Fruit fly (Drosophila melanogaster) whole organism, embryonic: ENCODE measurements around the gene Naa20A.

Source experiments
- BEAF-32 ChIP-seq: fragments of 200-800 bp; sonication (Bioruptor generic); optimal IDR thresholded peaks from 3 replicates; lab custom pipeline; 2017; ENCODE audit warnings: missing biosample characterization, missing genetic modification characterization, mild to moderate bottlenecking, moderate library complexity, missing genetic modification reagents
- CG12659 ChIP-seq: fragments of 200-800 bp; sonication (Bioruptor generic); optimal IDR thresholded peaks from 3 replicates; lab custom pipeline; 2017; ENCODE audit warnings: mild to moderate bottlenecking, missing biosample characterization, missing genetic modification reagents, missing genetic modification characterization
- CG14710 ChIP-seq: fragments of 200-800 bp; sonication (Bioruptor generic); optimal IDR thresholded peaks from 3 replicates; lab custom pipeline; 2019; ENCODE audit warnings: missing biosample characterization, mild to moderate bottlenecking, missing genetic modification characterization, moderate library complexity
- CG1603 ChIP-seq: fragments of 200-800 bp; sonication (Bioruptor generic); optimal IDR thresholded peaks from 2 replicates; lab custom pipeline; 2019; ENCODE audit warnings: missing biosample characterization, mild to moderate bottlenecking, missing genetic modification characterization, moderate library complexity
- CG17186 ChIP-seq: fragments of 200-800 bp; sonication (Bioruptor generic); optimal IDR thresholded peaks from 3 replicates; lab custom pipeline; 2017; ENCODE audit warnings: missing biosample characterization, missing genetic modification reagents, missing genetic modification characterization
- CG17802 ChIP-seq: fragments of 200-800 bp; sonication (Bioruptor generic); optimal IDR thresholded peaks from 2 replicates; lab custom pipeline; 2018; ENCODE audit warnings: missing biosample characterization, mild to moderate bottlenecking, missing genetic modification characterization, moderate library complexity
- CG18619 ChIP-seq: fragments of 200-800 bp; sonication (Bioruptor generic); optimal IDR thresholded peaks from 3 replicates; lab custom pipeline; 2017; ENCODE audit warnings: missing biosample characterization, mild to moderate bottlenecking, missing genetic modification characterization
- CG2199 ChIP-seq: fragments of 200-800 bp; sonication (Bioruptor generic); IDR thresholded peaks from 3 replicates; pipeline ENCODE4 v1.3.6; 2022; ENCODE audit warnings: missing biosample characterization, missing genetic modification characterization
- CG32772 ChIP-seq: fragments of 200-800 bp; sonication (Bioruptor generic); IDR thresholded peaks from 2 replicates; pipeline ENCODE4 v1.3.6; 2022; ENCODE audit warnings: missing biosample characterization, missing genetic modification characterization
- CG33557 ChIP-seq: fragments of 200-800 bp; sonication (Bioruptor generic); optimal IDR thresholded peaks from 2 replicates; lab custom pipeline; 2019; ENCODE audit warnings: missing biosample characterization, mild to moderate bottlenecking, missing genetic modification characterization, moderate library complexity
- CG3847 ChIP-seq: fragments of 200-800 bp; sonication (Bioruptor generic); IDR thresholded peaks from 2 replicates; pipeline ENCODE4 v1.3.6; 2022; ENCODE audit warnings: missing biosample characterization, missing genetic modification characterization
- CG9727 ChIP-seq: fragments of 200-800 bp; sonication (Bioruptor generic); optimal IDR thresholded peaks from 3 replicates; lab custom pipeline; 2017; ENCODE audit warnings: missing biosample characterization, mild to moderate bottlenecking, missing genetic modification characterization
- CG9797 ChIP-seq: fragments of 200-800 bp; sonication (Bioruptor generic); optimal IDR thresholded peaks from 3 replicates; lab custom pipeline; 2018; ENCODE audit warnings: missing biosample characterization, mild to moderate bottlenecking, missing genetic modification characterization
- CHES-1-like ChIP-seq: fragments of 200-800 bp; sonication (Bioruptor generic); optimal IDR thresholded peaks from 2 replicates; lab custom pipeline; 2016; ENCODE audit warnings: missing biosample characterization, missing genetic modification characterization
- CTCF ChIP-seq: fragments of 200-800 bp; sonication (Bioruptor generic); optimal IDR thresholded peaks from 2 replicates; lab custom pipeline; 2017; ENCODE audit warnings: missing biosample characterization, mild to moderate bottlenecking, missing genetic modification characterization, moderate library complexity
- Dbx ChIP-seq: fragments of 200-800 bp; sonication (Bioruptor generic); IDR thresholded peaks from 3 replicates; pipeline ENCODE4 v1.3.6; 2022; ENCODE audit warnings: missing biosample characterization, missing genetic modification characterization
- Dp ChIP-seq: fragments of 200-800 bp; sonication (Bioruptor generic); optimal IDR thresholded peaks from 2 replicates; lab custom pipeline; 2018; ENCODE audit warnings: missing biosample characterization, mild to moderate bottlenecking, missing genetic modification characterization, moderate library complexity
- Dref ChIP-seq: fragments of 200-800 bp; sonication (Bioruptor generic); IDR thresholded peaks from 2 replicates; pipeline ENCODE4 v1.3.6; 2022; ENCODE audit warnings: missing biosample characterization, missing genetic modification characterization
- Drgx ChIP-seq: fragments of 200-800 bp; sonication (Bioruptor generic); IDR thresholded peaks from 2 replicates; pipeline ENCODE4 v1.3.6; 2022; ENCODE audit warnings: missing biosample characterization, missing genetic modification characterization
- E2f2 ChIP-seq: fragments of 200-800 bp; sonication (Bioruptor generic); IDR thresholded peaks from 2 replicates; pipeline ENCODE4 v1.3.6; 2022; ENCODE audit warnings: missing biosample characterization, missing genetic modification characterization
- Elba2 ChIP-seq: fragments of 200-800 bp; sonication (Bioruptor generic); optimal IDR thresholded peaks from 3 replicates; lab custom pipeline; 2016; ENCODE audit warnings: missing biosample characterization, missing genetic modification characterization
- Ets97D ChIP-seq: fragments of 200-800 bp; sonication (Bioruptor generic); optimal IDR thresholded peaks from 3 replicates; lab custom pipeline; 2016; ENCODE audit warnings: missing biosample characterization, missing genetic modification characterization
- HLHmδ ChIP-seq: fragments of 200-800 bp; sonication (Bioruptor generic); optimal IDR thresholded peaks from 2 replicates; lab custom pipeline; 2018; ENCODE audit warnings: missing biosample characterization, mild to moderate bottlenecking, missing genetic modification characterization, moderate library complexity
- MBD-R2 ChIP-seq: fragments of 200-800 bp; sonication (Bioruptor generic); IDR thresholded peaks from 2 replicates; pipeline ENCODE4 v1.3.6; 2022; ENCODE audit warnings: missing biosample characterization, missing genetic modification characterization
- Opbp ChIP-seq: fragments of 200-800 bp; sonication (Bioruptor generic); IDR thresholded peaks from 3 replicates; pipeline ENCODE4 v1.3.6; 2022; ENCODE audit warnings: missing biosample characterization, missing genetic modification characterization; ENCODE audit not compliant: partially characterized antibody
- Sry-δ ChIP-seq: fragments of 200-800 bp; sonication (Bioruptor generic); optimal IDR thresholded peaks from 2 replicates; lab custom pipeline; 2016; ENCODE audit warnings: missing biosample characterization, missing genetic modification characterization
- ac ChIP-seq: fragments of 200-800 bp; sonication (Bioruptor generic); optimal IDR thresholded peaks from 3 replicates; lab custom pipeline; 2017; ENCODE audit warnings: missing biosample characterization, mild to moderate bottlenecking, missing genetic modification characterization
- bigmax ChIP-seq: fragments of 200-800 bp; sonication (Bioruptor generic); optimal IDR thresholded peaks from 2 replicates; lab custom pipeline; 2018; ENCODE audit warnings: missing biosample characterization, mild to moderate bottlenecking, missing genetic modification characterization
- ewg ChIP-seq: fragments of 200-800 bp; sonication (Bioruptor generic); optimal IDR thresholded peaks from 3 replicates; lab custom pipeline; 2017; ENCODE audit warnings: mild to moderate bottlenecking, missing biosample characterization, missing genetic modification reagents, missing genetic modification characterization
- gfzf ChIP-seq: fragments of 200-800 bp; sonication (Bioruptor generic); optimal IDR thresholded peaks from 2 replicates; lab custom pipeline; 2016; ENCODE audit warnings: missing biosample characterization, mild to moderate bottlenecking, missing genetic modification characterization, moderate library complexity
- ken ChIP-seq: fragments of 200-800 bp; sonication (Bioruptor generic); IDR thresholded peaks from 3 replicates; pipeline ENCODE4 v1.3.6; 2022; ENCODE audit warnings: missing biosample characterization, missing genetic modification characterization
- knrl ChIP-seq: fragments of 200-800 bp; sonication (Bioruptor generic); IDR thresholded peaks from 3 replicates; pipeline ENCODE4 v1.3.6; 2022; ENCODE audit warnings: missing biosample characterization, missing genetic modification characterization; ENCODE audit not compliant: partially characterized antibody
- nom ChIP-seq: fragments of 200-800 bp; sonication (Bioruptor generic); optimal IDR thresholded peaks from 2 replicates; lab custom pipeline; 2017; ENCODE audit warnings: missing biosample characterization, missing genetic modification characterization, mild to moderate bottlenecking, moderate library complexity, missing genetic modification reagents
- pita ChIP-seq: fragments of 200-800 bp; sonication (Bioruptor generic); optimal IDR thresholded peaks from 2 replicates; lab custom pipeline; 2017; ENCODE audit warnings: missing biosample characterization, mild to moderate bottlenecking, missing genetic modification characterization
- sd ChIP-seq: fragments of 200-800 bp; sonication (Bioruptor generic); optimal IDR thresholded peaks from 3 replicates; lab custom pipeline; 2018; ENCODE audit warnings: missing biosample characterization, mild to moderate bottlenecking, missing genetic modification characterization, moderate library complexity
- sens ChIP-seq: fragments of 200-800 bp; sonication (Bioruptor generic); peaks from one replicate; lab custom pipeline; 2016; ENCODE audit warnings: missing biosample characterization, missing genetic modification characterization
- slbo ChIP-seq: fragments of 200-800 bp; sonication (Bioruptor generic); IDR thresholded peaks from 2 replicates; pipeline ENCODE4 v1.3.6; 2022; ENCODE audit warnings: missing biosample characterization, missing genetic modification characterization
- vvl ChIP-seq: fragments of 200-800 bp; sonication (Bioruptor generic); IDR thresholded peaks from 2 replicates; pipeline ENCODE4 v1.3.6; 2022; ENCODE audit warnings: missing biosample characterization, missing genetic modification characterization

Naa20A gene

dm6 chrX:19638328-19638940 lies 15.6 kb upstream of the Naa20A start, which contains the start of gene Rcd-1 (continued):
- peak; percentile 38 for TF ChIP-seq bigmax (GFP tag; lab: Kevin White, UChicago)
- TF ChIP-seq CHES-1-like (GFP tag; lab: Kevin White, UChicago): peak; percentile 16
- TF ChIP-seq gfzf (GFP tag; lab: Kevin White, UChicago): peak; percentile 97
- peak; percentile 37 for TF ChIP-seq Ets97D (GFP tag; lab: Kevin White, UChicago)
- TF ChIP-seq Dref: peak; percentile 51
- no peak; the same call in 2 of the 3 replicates for TF ChIP-seq knrl (GFP tag; lab: Robert Waterston, UW)
- peak; percentile 58 for TF ChIP-seq BEAF-32 (GFP tag; lab: Kevin White, UChicago)
- peak; percentile 18 for TF ChIP-seq sd (tag; lab: Kevin White, UChicago)
- peak; percentile 10 for TF ChIP-seq CG18619
- TF ChIP-seq nom (GFP tag; lab: Kevin White, UChicago): peak; percentile 11
- no peak for TF ChIP-seq ken (GFP tag; lab: Robert Waterston, UW)
- TF ChIP-seq Elba2 (GFP tag; lab: Kevin White, UChicago): no peak
- TF ChIP-seq CG17186 (GFP tag; lab: Kevin White, UChicago): peak; percentile 59
- 0 out of 3 replicates have a peak, but pooled peaks have one; percentile 4 for TF ChIP-seq Opbp (GFP tag; lab: Robert Waterston, UW)
- TF ChIP-seq Dbx: peak; percentile 7; the same call in 1 of the 3 replicates
- TF ChIP-seq E2f2 (GFP tag; lab: Robert Waterston, UW): peak; percentile 57
- TF ChIP-seq CG17802: no peak
- 0 out of 2 replicates have a peak, but pooled peaks have one; percentile 18 for TF ChIP-seq CG32772 (GFP tag; lab: Robert Waterston, UW)
- TF ChIP-seq sens: peak; percentile 66
- peak; percentile 18 for TF ChIP-seq CG9727 (GFP tag; lab: Kevin White, UChicago)
- peak; percentile 35; the same call in 1 of the 2 replicates for TF ChIP-seq MBD-R2 (GFP tag; lab: Robert Waterston, UW)
- TF ChIP-seq CG1603 (tag; lab: Kevin White, UChicago): peak; percentile 68
- TF ChIP-seq pita (GFP tag; lab: Kevin White, UChicago): peak; percentile 79
- no peak for TF ChIP-seq CG2199 (GFP tag; lab: Robert Waterston, UW)
- TF ChIP-seq Dp (GFP tag; lab: Kevin White, UChicago): peak; percentile 51
- peak; percentile 91 for TF ChIP-seq CG9797
- peak; percentile 28 for TF ChIP-seq CG12659 (GFP tag; lab: Kevin White, UChicago)
- TF ChIP-seq ewg (GFP tag; lab: Kevin White, UChicago): peak; percentile 63
- peak; percentile 49; the same call in 1 of the 2 replicates for TF ChIP-seq vvl (GFP tag; lab: Robert Waterston, UW)
- peak; percentile 44 for TF ChIP-seq CG14710 (tag; lab: Kevin White, UChicago)
- TF ChIP-seq ac (GFP tag; lab: Kevin White, UChicago): no peak
- TF ChIP-seq CTCF: peak; percentile 43
- peak; percentile 22; the same call in 1 of the 2 replicates for TF ChIP-seq slbo (GFP tag; lab: Robert Waterston, UW)
- TF ChIP-seq CG3847 (GFP tag; lab: Robert Waterston, UW): peak; percentile 15; the same call in 1 of the 2 replicates
- peak; percentile 50 for TF ChIP-seq Sry-δ (GFP tag; lab: Kevin White, UChicago)
- TF ChIP-seq Drgx (GFP tag; lab: Robert Waterston, UW): no peak
- TF ChIP-seq CG33557 (GFP tag; lab: Kevin White, UChicago): peak; percentile 22
- TF ChIP-seq HLHmδ (GFP tag; lab: Kevin White, UChicago): peak; percentile 34
